Fruit fly (Drosophila melanogaster): ENCODE results near the gene noc.

The noc gene

dm6 chr2L:14533419-14534253 is 43.0 kb downstream of the noc start (continued):
- TF ChIP-seq Ssrp (tag; optimal IDR thresholded peaks at IDR 0.05): no peak
- TF ChIP-seq CG17361 (GFP tag; IDR thresholded peaks at IDR 0.05): no peak
- TF ChIP-seq tup (GFP tag; optimal IDR thresholded peaks at IDR 0.05): peak; percentile 55
- TF ChIP-seq CG10147 (GFP tag; optimal IDR thresholded peaks at IDR 0.05): no peak
- no peak for TF ChIP-seq Sry-β (GFP tag; optimal IDR thresholded peaks at IDR 0.05)
- no peak for TF ChIP-seq Sin3A (optimal IDR thresholded peaks at IDR 0.05)
- TF ChIP-seq nom (GFP tag; optimal IDR thresholded peaks at IDR 0.05): no peak
- TF ChIP-seq Optix (GFP tag; IDR thresholded peaks at IDR 0.05): no peak
- TF ChIP-seq Blimp-1 (GFP tag; optimal IDR thresholded peaks at IDR 0.05): no peak
- no peak for TF ChIP-seq Kr (GFP tag; optimal IDR thresholded peaks at IDR 0.05)
- peak; percentile 15; the same call in 1 of the 2 replicates for TF ChIP-seq ara (GFP tag; IDR thresholded peaks at IDR 0.05)
- TF ChIP-seq sna (GFP tag; IDR thresholded peaks at IDR 0.05; ENCODE audit: partially characterized antibody): no peak
- TF ChIP-seq shn (GFP tag; optimal IDR thresholded peaks at IDR 0.05): no peak
- TF ChIP-seq Mes4 (GFP tag; optimal IDR thresholded peaks at IDR 0.05): no peak
- TF ChIP-seq Chrac-16 (GFP tag; optimal IDR thresholded peaks at IDR 0.05): no peak
- TF ChIP-seq CG5180 (GFP tag; optimal IDR thresholded peaks at IDR 0.05): no peak
- no peak for TF ChIP-seq hb (GFP tag; IDR thresholded peaks at IDR 0.05; ENCODE audit: partially characterized antibody)
- TF ChIP-seq CG12236 (GFP tag; optimal IDR thresholded peaks at IDR 0.05): no peak
- no peak for TF ChIP-seq Jarid2 (GFP tag; optimal IDR thresholded peaks at IDR 0.05)
- TF ChIP-seq CG3847 (GFP tag; IDR thresholded peaks at IDR 0.05): 0 out of 2 replicates have a peak, but pooled peaks have one; percentile 20
- no peak for TF ChIP-seq CG4404 (GFP tag; IDR thresholded peaks at IDR 0.05)
- TF ChIP-seq Hand (GFP tag; optimal IDR thresholded peaks at IDR 0.05): no peak
- TF ChIP-seq kni (GFP tag; optimal IDR thresholded peaks at IDR 0.05): peak; percentile 32
- no peak for TF ChIP-seq fu2 (GFP tag; optimal IDR thresholded peaks at IDR 0.05)
- TF ChIP-seq Poxn (GFP tag; IDR thresholded peaks at IDR 0.05): no peak
- no peak for TF ChIP-seq Dip2 (GFP tag; IDR thresholded peaks at IDR 0.05)
- TF ChIP-seq CG1603 (tag; optimal IDR thresholded peaks at IDR 0.05): no peak
- no peak for TF ChIP-seq CG11247 (GFP tag; IDR thresholded peaks at IDR 0.05)
- TF ChIP-seq Adf1 (GFP tag; IDR thresholded peaks at IDR 0.05): no peak
- no peak for TF ChIP-seq dm (GFP tag; optimal IDR thresholded peaks at IDR 0.05)
- TF ChIP-seq aop (GFP tag; IDR thresholded peaks at IDR 0.05): no peak
- TF ChIP-seq gcm (GFP tag; optimal IDR thresholded peaks at IDR 0.05): no peak
- TF ChIP-seq gsb (GFP tag; IDR thresholded peaks at IDR 0.05): no peak
- TF ChIP-seq nau (GFP tag; optimal IDR thresholded peaks at IDR 0.05): no peak
- peak; percentile 85 for TF ChIP-seq exex (tag; optimal IDR thresholded peaks at IDR 0.05)
- peak; percentile 22 for TF ChIP-seq lab (GFP tag; optimal IDR thresholded peaks at IDR 0.05)
- no peak for TF ChIP-seq CG5953 (GFP tag; IDR thresholded peaks at IDR 0.05)
- no peak for TF ChIP-seq TFAM (GFP tag; optimal IDR thresholded peaks at IDR 0.05)
- no peak for TF ChIP-seq CG8359 (GFP tag; optimal IDR thresholded peaks at IDR 0.05; ENCODE audit: borderline replicate concordance)
- no peak for TF ChIP-seq CG15696 (tag; optimal IDR thresholded peaks at IDR 0.05)
- TF ChIP-seq CG10959 (GFP tag; IDR thresholded peaks at IDR 0.05): no peak
- TF ChIP-seq CG10274 (GFP tag; optimal IDR thresholded peaks at IDR 0.05): peak; percentile 88
- TF ChIP-seq CG15269 (tag; optimal IDR thresholded peaks at IDR 0.05): no peak
- no peak for TF ChIP-seq Ets97D (GFP tag; optimal IDR thresholded peaks at IDR 0.05)
- TF ChIP-seq CG1792 (GFP tag; optimal IDR thresholded peaks at IDR 0.05): no peak
- no peak for TF ChIP-seq gcm2 (GFP tag; optimal IDR thresholded peaks at IDR 0.05)
- no peak for TF ChIP-seq Awh (GFP tag; IDR thresholded peaks at IDR 0.05)
- no peak for TF ChIP-seq CG3995 (GFP tag; optimal IDR thresholded peaks at IDR 0.05)
- peak; percentile 67 for TF ChIP-seq sens (GFP tag)
- TF ChIP-seq CG10979 (tag; optimal IDR thresholded peaks at IDR 0.05): no peak

All from whole organism, embryonic.